Fruit fly (Drosophila melanogaster): Measurements from ENCODE around the gene CG13912.

Gene CG13912

dm6 chr3L:1218596-1218995 is 29.2 kb downstream of the CG13912 start, which contains the start of gene LysP:
Gene LysP, minus strand, starts transcription at chr3L:1218696.
- no peak for TF ChIP-seq noc (tag; optimal IDR thresholded peaks at IDR 0.05)

dm6 chr3L:1227303-1227797 is 38.0 kb downstream of the CG13912 start, which contains the start of gene LysS:
Gene LysS, plus strand, starts transcription at chr3L:1227747.
- no peak for TF ChIP-seq noc (tag; optimal IDR thresholded peaks at IDR 0.05)

- TF ChIP-seq noc (tag; optimal IDR thresholded peaks at IDR 0.05), result no peak
Observed at dm6 chr3L:1232582-1232981, 43.2 kb downstream of the CG13912 start, which contains the start of gene CG33965. Gene CG33965, plus strand, starts transcription at chr3L:1232882.

dm6 chr3L:1233830-1234229 is 44.4 kb downstream of the CG13912 start, which contains the start of gene CG33966:
Gene CG33966, plus strand, starts transcription at chr3L:1234130.
- TF ChIP-seq noc (tag; optimal IDR thresholded peaks at IDR 0.05), result no peak

dm6 chr3L:1235426-1235825 is 46.0 kb downstream of the CG13912 start, which contains the start of gene galene:
Gene galene, plus strand, starts transcription at chr3L:1235726.
- TF ChIP-seq noc (tag; optimal IDR thresholded peaks at IDR 0.05), result no peak

dm6 chr3L:1238219-1238618 is 48.8 kb downstream of the CG13912 start, which contains the start of gene CG9192:
Gene CG9192, minus strand, starts transcription at chr3L:1238319.
- no peak for TF ChIP-seq noc (tag; optimal IDR thresholded peaks at IDR 0.05)
